Worm (Caenorhabditis elegans) whole organism, young adult: ENCODE data around the gene F18A12.7.

Source experiments
- F57A8.1 ChIP-seq: fragments of 200-800 bp; sonication (Bioruptor generic); optimal IDR thresholded peaks from 2 replicates; lab custom pipeline; 2018; ENCODE audit warnings: mild to moderate bottlenecking, missing genetic modification characterization, moderate library complexity, missing compliant biosample characterization
- K11D2.4 ChIP-seq: fragments of 200-800 bp; sonication (Bioruptor generic); IDR thresholded peaks from 2 replicates; pipeline ENCODE4 v1.3.6; 2022; ENCODE audit warnings: missing genetic modification reagents, missing genetic modification characterization, missing compliant biosample characterization
- ama-1 ChIP-seq, 3 experiments: fragments of 150-350 bp in 1 of 3; sonication (generic microtip) in 2 of 3; optimal IDR thresholded peaks; 2 replicates each; lab custom pipeline; 2014 to 2018; ENCODE audit warnings: missing biosample characterization in 2 of 3, missing genetic modification characterization in 2 of 3, missing genetic modification reagents in 2 of 3
- attf-5 ChIP-seq: fragments of 200-800 bp; sonication (Bioruptor generic); optimal IDR thresholded peaks from 2 replicates; lab custom pipeline; 2018; ENCODE audit warnings: mild to moderate bottlenecking, missing genetic modification characterization, missing compliant biosample characterization
- die-1 ChIP-seq: sonication (generic microtip); optimal IDR thresholded peaks from 2 replicates; lab custom pipeline; 2016; ENCODE audit warnings: missing genotype, mild to moderate bottlenecking, missing genetic modification characterization, missing compliant biosample characterization
- egl-44 ChIP-seq: fragments of 200-800 bp; sonication (Bioruptor generic); IDR thresholded peaks from 2 replicates; pipeline ENCODE4 v1.3.6; 2022; ENCODE audit warnings: missing genetic modification reagents, missing genetic modification characterization, missing compliant biosample characterization
- gei-17 ChIP-seq: fragments of 200-800 bp; sonication (Bioruptor generic); optimal IDR thresholded peaks from 2 replicates; lab custom pipeline; 2018; ENCODE audit warnings: mild to moderate bottlenecking, missing genetic modification characterization, missing compliant biosample characterization
- lin-35 ChIP-seq, 3 experiments: fragments of 150-350 bp in 2 of 3; sonication (generic microtip) in 1 of 3; optimal IDR thresholded peaks; 2 replicates each; lab custom pipeline; 2014 to 2018; ENCODE audit warnings: missing biosample characterization in 3 of 3, missing genetic modification characterization in 3 of 3, missing genetic modification reagents in 3 of 3
- nhr-90 ChIP-seq: sonication (generic microtip); optimal IDR thresholded peaks from 2 replicates; lab custom pipeline; 2016; ENCODE audit warnings: missing genotype, mild to moderate bottlenecking, missing genetic modification characterization, missing compliant biosample characterization
- rec-8 ChIP-seq, 2 experiments: sonication (generic microtip); optimal IDR thresholded peaks; 2 replicates each; lab custom pipeline; 2016; ENCODE audit warnings: mild to moderate bottlenecking in 2 of 2, missing genetic modification characterization in 2 of 2, missing genetic modification reagents in 2 of 2, missing genotype in 2 of 2, missing biosample characterization in 1 of 2, missing compliant biosample characterization in 1 of 2, moderate library complexity in 1 of 2
- unc-62 ChIP-seq: fragments of 150-350 bp; optimal IDR thresholded peaks from 2 replicates; lab custom pipeline; 2014; ENCODE audit warnings: missing biosample characterization, missing genetic modification reagents, missing genetic modification characterization
- ztf-28 ChIP-seq: fragments of 200-800 bp; sonication (Bioruptor generic); IDR thresholded peaks from 2 replicates; pipeline ENCODE4 v1.3.6; 2022; ENCODE audit warnings: missing genetic modification reagents, missing genetic modification characterization, missing compliant biosample characterization

- TF ChIP-seq rec-8 (tag; optimal IDR thresholded peaks at IDR 0.05; lab: Kevin White, UChicago) (no peak), die-1 (no peak), gei-17 (GFP tag; lab: Kevin White, UChicago) (no peak), egl-44 (GFP tag; lab: Robert Waterston, UW) (no peak), lin-35 (GFP tag; optimal IDR thresholded peaks at IDR 0.05; lab: Kevin White, UChicago) (no peak), attf-5 (GFP tag; lab: Kevin White, UChicago) (no peak), ztf-28 (GFP tag; lab: Robert Waterston, UW) (no peak), F57A8.1 (GFP tag; lab: Kevin White, UChicago) (no peak), K11D2.4 (no peak), unc-62 (GFP tag; lab: Kevin White, UChicago) (no peak), ama-1 (optimal IDR thresholded peaks at IDR 0.05; lab: Kevin White, UChicago) (no peak), ama-1 (GFP tag; optimal IDR thresholded peaks at IDR 0.05; lab: Kevin White, UChicago) (no peak), nhr-90 (tag; lab: Kevin White, UChicago) (no peak)
Measured at ce11 chrII:3438280-3438679, 24.0 kb upstream of the F18A12.7 start.
